Fruit fly (Drosophila melanogaster): ENCODE measurements around the gene ana1.

ana1 gene

dm6 chr3R:24581891-24582668, 51.7 kb downstream of the ana1 start:
- peak; percentile 52 for TF ChIP-seq vri (GFP tag; optimal IDR thresholded peaks at IDR 0.05)
- no peak for TF ChIP-seq CG32006 (GFP tag; optimal IDR thresholded peaks at IDR 0.05)
- peak; percentile 83 for TF ChIP-seq CG6854 (GFP tag; optimal IDR thresholded peaks at IDR 0.05)
- TF ChIP-seq OdsH (GFP tag; optimal IDR thresholded peaks at IDR 0.05): no peak
- no peak for TF ChIP-seq esn (GFP tag; optimal IDR thresholded peaks at IDR 0.05)
- no peak for TF ChIP-seq fd59A (GFP tag; optimal IDR thresholded peaks at IDR 0.05)
- no peak for TF ChIP-seq CG31627 (GFP tag; optimal IDR thresholded peaks at IDR 0.05)
- no peak for TF ChIP-seq eg (GFP tag; IDR thresholded peaks at IDR 0.05)
- no peak for TF ChIP-seq fd85E (GFP tag; optimal IDR thresholded peaks at IDR 0.05)
- TF ChIP-seq Eip93F (GFP tag; optimal IDR thresholded peaks at IDR 0.05): peak; percentile 36
- no peak for TF ChIP-seq net (GFP tag; optimal IDR thresholded peaks at IDR 0.05)
- no peak for TF ChIP-seq svp (GFP tag)
- TF ChIP-seq fkh (GFP tag; optimal IDR thresholded peaks at IDR 0.05): peak; percentile 41
- TF ChIP-seq Blimp-1 (GFP tag; optimal IDR thresholded peaks at IDR 0.05): peak; percentile 8
- no peak for TF ChIP-seq CG8632 (GFP tag; optimal IDR thresholded peaks at IDR 0.05)
- peak; percentile 5 for TF ChIP-seq Sox102F (GFP tag; optimal IDR thresholded peaks at IDR 0.05)
- peak; percentile 40 for TF ChIP-seq Lpt (GFP tag; optimal IDR thresholded peaks at IDR 0.05)
- TF ChIP-seq CG3919 (GFP tag; optimal IDR thresholded peaks at IDR 0.05): no peak
- TF ChIP-seq Eip78C (GFP tag): peak; percentile 65
- no peak for TF ChIP-seq CG3032 (tag; optimal IDR thresholded peaks at IDR 0.05)
- TF ChIP-seq Met (GFP tag; optimal IDR thresholded peaks at IDR 0.05): no peak
- peak; percentile 38 for TF ChIP-seq CG16779 (tag; optimal IDR thresholded peaks at IDR 0.05)
- peak; percentile 13 for TF ChIP-seq CG1621 (tag; optimal IDR thresholded peaks at IDR 0.05)
- TF ChIP-seq salr (GFP tag; optimal IDR thresholded peaks at IDR 0.05): no peak
- no peak for TF ChIP-seq Smox (GFP tag; optimal IDR thresholded peaks at IDR 0.05)
- TF ChIP-seq CG7368 (GFP tag; optimal IDR thresholded peaks at IDR 0.05): no peak
- peak; percentile 40 for TF ChIP-seq Eip75B (GFP tag; optimal IDR thresholded peaks at IDR 0.05)
- peak; percentile 28 for TF ChIP-seq dsx (GFP tag; optimal IDR thresholded peaks at IDR 0.05; ENCODE audit: poor library complexity, severe bottlenecking)
- TF ChIP-seq Sox14 (GFP tag; optimal IDR thresholded peaks at IDR 0.05): peak; percentile 72
- no peak for TF ChIP-seq CG6808 (GFP tag; optimal IDR thresholded peaks at IDR 0.05)
- TF ChIP-seq CG8319 (GFP tag; optimal IDR thresholded peaks at IDR 0.05): no peak
- TF ChIP-seq ss (GFP tag; optimal IDR thresholded peaks at IDR 0.05): peak; percentile 31 to 37
- TF ChIP-seq Ets21C (GFP tag; optimal IDR thresholded peaks at IDR 0.05): no peak
- TF ChIP-seq Hr38 (GFP tag; optimal IDR thresholded peaks at IDR 0.05): no peak
- no peak for TF ChIP-seq Hr4 (GFP tag; optimal IDR thresholded peaks at IDR 0.05)
- no peak for TF ChIP-seq spab (GFP tag; optimal IDR thresholded peaks at IDR 0.05)
- no peak for TF ChIP-seq CG10669 (GFP tag; optimal IDR thresholded peaks at IDR 0.05)

dm6 chr3R:24582669-24582995, 52.3 kb downstream of the ana1 start, which contains the start of gene REPTOR:
TSS of gene REPTOR (minus strand) at chr3R:24582864.
- TF ChIP-seq fkh (GFP tag; optimal IDR thresholded peaks at IDR 0.05) (peak; percentile 86), CG6163 (GFP tag; IDR thresholded peaks at IDR 0.05) (no peak), vri (GFP tag; optimal IDR thresholded peaks at IDR 0.05) (peak; percentile 38), CG3032 (tag; optimal IDR thresholded peaks at IDR 0.05) (no peak), Met (GFP tag; optimal IDR thresholded peaks at IDR 0.05) (peak; percentile 21), CG7368 (GFP tag; optimal IDR thresholded peaks at IDR 0.05) (no peak), fd85E (GFP tag; optimal IDR thresholded peaks at IDR 0.05) (no peak), Hr4 (GFP tag; optimal IDR thresholded peaks at IDR 0.05) (no peak), CG11902 (GFP tag; optimal IDR thresholded peaks at IDR 0.05) (no peak), net (GFP tag; optimal IDR thresholded peaks at IDR 0.05) (no peak), Sox14 (GFP tag; optimal IDR thresholded peaks at IDR 0.05) (peak; percentile 31), dac (GFP tag; optimal IDR thresholded peaks at IDR 0.05) (no peak), Sox15 (GFP tag; optimal IDR thresholded peaks at IDR 0.05) (no peak), Sox102F (GFP tag; optimal IDR thresholded peaks at IDR 0.05) (peak; percentile 34), CG4318 (GFP tag; optimal IDR thresholded peaks at IDR 0.05) (no peak), Gug (GFP tag; IDR thresholded peaks at IDR 0.05) (no peak), Eip75B (GFP tag; optimal IDR thresholded peaks at IDR 0.05) (no peak), svp (GFP tag) (no peak), CG6792 (GFP tag; optimal IDR thresholded peaks at IDR 0.05) (peak; percentile 1), topi (GFP tag; optimal IDR thresholded peaks at IDR 0.05) (peak; percentile 2), CG16779 (tag; optimal IDR thresholded peaks at IDR 0.05) (peak; percentile 16), CG8632 (GFP tag; optimal IDR thresholded peaks at IDR 0.05) (no peak), achi (GFP tag; optimal IDR thresholded peaks at IDR 0.05) (no peak), CG11294 (GFP tag; IDR thresholded peaks at IDR 0.05) (no peak), lz (GFP tag; optimal IDR thresholded peaks at IDR 0.05) (peak; percentile 3), CG32006 (GFP tag; optimal IDR thresholded peaks at IDR 0.05) (no peak), Hr38 (GFP tag; optimal IDR thresholded peaks at IDR 0.05) (no peak), Ets21C (GFP tag; optimal IDR thresholded peaks at IDR 0.05) (no peak), spab (GFP tag; optimal IDR thresholded peaks at IDR 0.05) (no peak)
